Fruit fly (Drosophila melanogaster): ENCODE measurements around the gene CG31802.
A peak's percentile ranks its signal among the peaks of the same experiment; 100 is the strongest.

The CG31802 gene

DNA sequence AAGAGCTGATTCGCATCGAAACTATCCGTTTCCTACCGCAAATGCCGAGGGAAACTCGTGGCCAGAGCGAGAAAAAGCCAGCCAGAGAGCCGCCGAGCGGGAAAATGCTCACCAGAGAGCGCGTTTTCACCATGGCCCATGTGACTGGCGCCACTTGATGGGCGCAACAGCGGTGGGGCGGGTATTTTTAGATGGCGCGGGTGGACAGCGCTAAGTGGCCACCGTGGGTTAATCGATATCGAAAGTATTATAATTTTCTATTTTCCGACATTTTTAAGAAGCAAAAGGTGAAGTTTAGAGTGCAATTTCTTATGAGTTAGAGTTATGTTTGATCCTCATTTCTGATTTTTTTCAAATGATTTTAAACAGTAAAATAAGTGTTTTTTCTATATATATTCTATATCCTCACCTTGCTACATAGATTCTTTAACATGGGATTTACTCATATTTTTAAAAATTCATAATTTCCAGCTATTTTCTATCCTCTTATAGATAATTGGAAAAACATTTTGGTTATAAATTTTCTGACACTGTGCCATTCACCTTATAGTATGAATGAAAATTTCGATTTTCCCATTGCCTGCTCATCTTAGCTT lies 24.3 kb downstream of the CG31802 start, which contains the start of gene Ptp36E (continued):
- TF ChIP-seq CG30020 (tag; optimal IDR thresholded peaks at IDR 0.05) (no peak), Side (GFP tag; optimal IDR thresholded peaks at IDR 0.05) (peak; percentile 18), CG33213 (GFP tag; optimal IDR thresholded peaks at IDR 0.05) (no peak), CG10543 (GFP tag; optimal IDR thresholded peaks at IDR 0.05) (peak; percentile 73), Taf1 (GFP tag; IDR thresholded peaks at IDR 0.05) (peak; percentile 73), HLHmδ (GFP tag; optimal IDR thresholded peaks at IDR 0.05) (no peak), Bteb2 (GFP tag; optimal IDR thresholded peaks at IDR 0.05) (peak; percentile 15), her (GFP tag; optimal IDR thresholded peaks at IDR 0.05) (no peak), tgo (GFP tag; IDR thresholded peaks at IDR 0.05) (peak; percentile 69; the same call in 2 of the 3 replicates), CG7839 (tag; optimal IDR thresholded peaks at IDR 0.05) (peak; percentile 81), pho (GFP tag; optimal IDR thresholded peaks at IDR 0.05) (peak; percentile 32), zfh2 (GFP tag; optimal IDR thresholded peaks at IDR 0.05) (peak; percentile 45), CG11085 (GFP tag; IDR thresholded peaks at IDR 0.05) (peak; percentile 63), sd (tag; optimal IDR thresholded peaks at IDR 0.05) (no peak), HmgZ (tag; optimal IDR thresholded peaks at IDR 0.05) (no peak), CG1602 (GFP tag; optimal IDR thresholded peaks at IDR 0.05) (peak; percentile 50), nerfin-1 (tag; optimal IDR thresholded peaks at IDR 0.05) (peak; percentile 80), corto (GFP tag; optimal IDR thresholded peaks at IDR 0.05) (no peak), odd (GFP tag; optimal IDR thresholded peaks at IDR 0.05) (peak; percentile 49), zen2 (GFP tag; IDR thresholded peaks at IDR 0.05; ENCODE audit: partially characterized antibody) (no peak), chn (GFP tag; optimal IDR thresholded peaks at IDR 0.05) (no peak), Sry-β (GFP tag; optimal IDR thresholded peaks at IDR 0.05) (no peak), btn (GFP tag; optimal IDR thresholded peaks at IDR 0.05) (no peak), Antp (GFP tag; optimal IDR thresholded peaks at IDR 0.05) (peak; percentile 36), Dfd (GFP tag; optimal IDR thresholded peaks at IDR 0.05) (no peak), CG1529 (GFP tag; optimal IDR thresholded peaks at IDR 0.05) (peak; percentile 72), tx (GFP tag; optimal IDR thresholded peaks at IDR 0.05) (peak; percentile 21), CG18619 (GFP tag; optimal IDR thresholded peaks at IDR 0.05) (peak; percentile 65), CG16863 (GFP tag; optimal IDR thresholded peaks at IDR 0.05) (peak; percentile 21), CG7963 (GFP tag; IDR thresholded peaks at IDR 0.05; ENCODE audit: partially characterized antibody) (no peak), gsb-n (tag; optimal IDR thresholded peaks at IDR 0.05) (peak; percentile 63), HLH54F (GFP tag; optimal IDR thresholded peaks at IDR 0.05) (peak; percentile 15), lola (GFP tag; optimal IDR thresholded peaks at IDR 0.05) (no peak), CG14441 (GFP tag; IDR thresholded peaks at IDR 0.05) (peak; percentile 84), CG43689 (GFP tag; IDR thresholded peaks at IDR 0.05) (peak; percentile 39), CG17802 (tag; optimal IDR thresholded peaks at IDR 0.05) (peak; percentile 17), CG11695 (GFP tag; IDR thresholded peaks at IDR 0.05) (peak; percentile 86), NFAT (GFP tag; IDR thresholded peaks at IDR 0.05) (peak; percentile 43; the same call in 1 of the 2 replicates), Ets97D (GFP tag; optimal IDR thresholded peaks at IDR 0.05) (no peak), CG8281 (tag; optimal IDR thresholded peaks at IDR 0.05) (peak; percentile 65), Awh (GFP tag; IDR thresholded peaks at IDR 0.05) (peak; percentile 65), CG32767 (GFP tag; IDR thresholded peaks at IDR 0.05) (peak; percentile 62; the same call in 1 of the 2 replicates), HLH4C (GFP tag; IDR thresholded peaks at IDR 0.05; ENCODE audit: partially characterized antibody) (no peak), crc (GFP tag; optimal IDR thresholded peaks at IDR 0.05) (no peak), lab (GFP tag; optimal IDR thresholded peaks at IDR 0.05) (peak; percentile 92), CG3726 (GFP tag; IDR thresholded peaks at IDR 0.05) (no peak), mirr (GFP tag; optimal IDR thresholded peaks at IDR 0.05) (no peak), Fer2 (tag; optimal IDR thresholded peaks at IDR 0.05) (peak; percentile 79), fd96Cb (tag; optimal IDR thresholded peaks at IDR 0.05) (peak; percentile 82), MBD-R2 (GFP tag; IDR thresholded peaks at IDR 0.05) (peak; percentile 62; the same call in 1 of the 2 replicates)

Measured in whole organism, embryonic.